Worm (Caenorhabditis elegans) whole organism, late embryonic: ENCODE measurements around the gene srlf-18.

Experiments used
- C08G9.2 ChIP-seq: sonication (generic microtip); optimal IDR thresholded peaks from 2 replicates; lab custom pipeline; 2016; ENCODE audit warnings: mild to moderate bottlenecking, missing genetic modification characterization, moderate library complexity, missing compliant biosample characterization
- C38D4.7 ChIP-seq: fragments of 200-800 bp; sonication (Bioruptor generic); optimal IDR thresholded peaks from 2 replicates; lab custom pipeline; 2018; ENCODE audit warnings: mild to moderate bottlenecking, missing genetic modification characterization, moderate library complexity, missing compliant biosample characterization
- F13H6.1 ChIP-seq: sonication (generic microtip); optimal IDR thresholded peaks from 2 replicates; lab custom pipeline; 2016; ENCODE audit warnings: missing genetic modification characterization, missing compliant biosample characterization
- K02D7.2 ChIP-seq: sonication (generic microtip); optimal IDR thresholded peaks from 2 replicates; lab custom pipeline; 2017; ENCODE audit warnings: mild to moderate bottlenecking, missing genetic modification characterization, missing compliant biosample characterization
- Y22D7AL.16 ChIP-seq: sonication (generic microtip); optimal IDR thresholded peaks from 2 replicates; lab custom pipeline; 2016; ENCODE audit warnings: missing genetic modification characterization, missing compliant biosample characterization
- ama-1 ChIP-seq: fragments of 150-350 bp; optimal IDR thresholded peaks from 2 replicates; lab custom pipeline; 2014
- ceh-18 ChIP-seq: sonication (generic microtip); optimal IDR thresholded peaks from 2 replicates; lab custom pipeline; 2016; ENCODE audit warnings: missing genetic modification characterization, missing compliant biosample characterization
- ceh-19 ChIP-seq: fragments of 200-800 bp; sonication (Bioruptor generic); optimal IDR thresholded peaks from 2 replicates; lab custom pipeline; 2018; ENCODE audit warnings: mild to moderate bottlenecking, missing genetic modification characterization, missing compliant biosample characterization
- ceh-30 ChIP-seq: fragments of 150-350 bp; optimal IDR thresholded peaks from 2 replicates; lab custom pipeline; 2014; ENCODE audit warnings: missing biosample characterization, missing genetic modification characterization
- ceh-31 ChIP-seq: sonication (generic microtip); optimal IDR thresholded peaks from 2 replicates; lab custom pipeline; 2016; ENCODE audit warnings: missing genetic modification characterization, missing compliant biosample characterization
- ceh-34 ChIP-seq: sonication (generic microtip); optimal IDR thresholded peaks from 2 replicates; lab custom pipeline; 2016; ENCODE audit warnings: mild to moderate bottlenecking, missing genetic modification characterization, missing compliant biosample characterization
- ceh-9 ChIP-seq: sonication (generic microtip); optimal IDR thresholded peaks from 2 replicates; lab custom pipeline; 2016; ENCODE audit warnings: mild to moderate bottlenecking, missing genetic modification characterization, inconsistent platforms, missing compliant biosample characterization
- che-1 ChIP-seq: sonication (generic microtip); optimal IDR thresholded peaks from 2 replicates; lab custom pipeline; 2016; ENCODE audit warnings: mild to moderate bottlenecking, missing genetic modification characterization, missing compliant biosample characterization
- dmd-4 ChIP-seq: sonication (generic microtip); optimal IDR thresholded peaks from 2 replicates; lab custom pipeline; 2016; ENCODE audit warnings: borderline replicate concordance, missing genetic modification characterization, missing compliant biosample characterization
- elt-2 ChIP-seq: sonication (generic microtip); optimal IDR thresholded peaks from 2 replicates; lab custom pipeline; 2016; ENCODE audit warnings: missing genetic modification reagents, missing genetic modification characterization, missing compliant biosample characterization
- fax-1 ChIP-seq: sonication (generic microtip); optimal IDR thresholded peaks from 2 replicates; lab custom pipeline; 2016; ENCODE audit warnings: missing genotype, missing genetic modification characterization, missing compliant biosample characterization
- fkh-10 ChIP-seq: fragments of 150-350 bp; optimal IDR thresholded peaks from 2 replicates; lab custom pipeline; 2014; ENCODE audit warnings: missing biosample characterization, missing genetic modification reagents, missing genetic modification characterization
- fkh-6 ChIP-seq: sonication (generic microtip); optimal IDR thresholded peaks from 2 replicates; lab custom pipeline; 2016; ENCODE audit warnings: missing genetic modification characterization, missing compliant biosample characterization
- hlh-13 ChIP-seq: fragments of 200-800 bp; sonication (Bioruptor generic); optimal IDR thresholded peaks from 2 replicates; lab custom pipeline; 2018; ENCODE audit warnings: mild to moderate bottlenecking, missing genetic modification characterization, missing compliant biosample characterization
- hlh-8 ChIP-seq: sonication (generic microtip); optimal IDR thresholded peaks from 2 replicates; lab custom pipeline; 2016; ENCODE audit warnings: missing genotype, missing genetic modification characterization, missing compliant biosample characterization
- mec-3 ChIP-seq: sonication (generic microtip); optimal IDR thresholded peaks from 2 replicates; lab custom pipeline; 2016; ENCODE audit warnings: borderline replicate concordance, missing genetic modification characterization, missing compliant biosample characterization
- nfya-1 ChIP-seq: sonication (generic microtip); optimal IDR thresholded peaks from 2 replicates; lab custom pipeline; 2017; ENCODE audit warnings: missing genetic modification characterization, mild to moderate bottlenecking, missing compliant biosample characterization, antibody characterized with exemption, moderate library complexity
- nhr-11 ChIP-seq: fragments of 150-350 bp; optimal IDR thresholded peaks from 2 replicates; lab custom pipeline; 2014; ENCODE audit warnings: missing biosample characterization, missing genetic modification characterization
- npax-4 ChIP-seq: sonication (generic microtip); optimal IDR thresholded peaks from 2 replicates; lab custom pipeline; 2016; ENCODE audit warnings: missing genetic modification characterization, missing compliant biosample characterization
- pag-3 ChIP-seq: sonication (generic microtip); optimal IDR thresholded peaks from 2 replicates; lab custom pipeline; 2016; ENCODE audit warnings: missing compliant biosample characterization, missing genetic modification characterization, borderline replicate concordance
- pax-1 ChIP-seq: fragments of 150-350 bp; optimal IDR thresholded peaks from 2 replicates; lab custom pipeline; 2014; ENCODE audit warnings: missing biosample characterization, missing genetic modification characterization
- pha-2 ChIP-seq: sonication (generic microtip); optimal IDR thresholded peaks from 2 replicates; lab custom pipeline; 2017; ENCODE audit warnings: mild to moderate bottlenecking, missing genetic modification characterization, missing compliant biosample characterization
- pha-4 ChIP-seq: fragments of 150-350 bp; optimal IDR thresholded peaks from 2 replicates; lab custom pipeline; 2018; ENCODE audit warnings: missing biosample characterization, missing genetic modification reagents, missing genetic modification characterization
- pros-1 ChIP-seq: fragments of 150-350 bp; optimal IDR thresholded peaks from 2 replicates; lab custom pipeline; 2014; ENCODE audit warnings: missing biosample characterization, missing genetic modification reagents, missing genetic modification characterization
- rnt-1 ChIP-seq: sonication (generic microtip); optimal IDR thresholded peaks from 2 replicates; lab custom pipeline; 2016; ENCODE audit warnings: missing genetic modification characterization, missing compliant biosample characterization
- syd-9 ChIP-seq: sonication (generic microtip); optimal IDR thresholded peaks from 2 replicates; lab custom pipeline; 2016; ENCODE audit warnings: mild to moderate bottlenecking, missing genetic modification characterization, moderate library complexity, missing compliant biosample characterization
- tbx-2 ChIP-seq: sonication (generic microtip); optimal IDR thresholded peaks from 2 replicates; lab custom pipeline; 2016; ENCODE audit warnings: missing genetic modification characterization, missing compliant biosample characterization
- tbx-7 ChIP-seq: sonication (generic microtip); optimal IDR thresholded peaks from 2 replicates; lab custom pipeline; 2016; ENCODE audit warnings: missing genotype, missing genetic modification characterization, missing compliant biosample characterization
- ttx-3 ChIP-seq: sonication (generic microtip); optimal IDR thresholded peaks from 2 replicates; lab custom pipeline; 2016; ENCODE audit warnings: missing genetic modification reagents, missing genetic modification characterization, missing compliant biosample characterization
- unc-42 ChIP-seq: sonication (generic microtip); optimal IDR thresholded peaks from 2 replicates; lab custom pipeline; 2016; ENCODE audit warnings: missing genotype, missing genetic modification characterization, missing compliant biosample characterization
- unc-55 ChIP-seq: sonication (generic microtip); optimal IDR thresholded peaks from 2 replicates; lab custom pipeline; 2017; ENCODE audit warnings: missing biosample characterization, missing genetic modification reagents, missing genetic modification characterization
- unc-86 ChIP-seq: sonication (generic microtip); optimal IDR thresholded peaks from 2 replicates; lab custom pipeline; 2016; ENCODE audit warnings: missing genetic modification characterization, missing compliant biosample characterization
- ztf-16 ChIP-seq: sonication (generic microtip); optimal IDR thresholded peaks from 2 replicates; lab custom pipeline; 2017; ENCODE audit warnings: missing genetic modification characterization, missing compliant biosample characterization

Gene srlf-18

ce11 chrIV:11067003-11067402, 34.3 kb downstream of the srlf-18 start, which contains the start of gene ttr-17:
ttr-17 (minus strand) TSS chrIV:11067026.
- TF ChIP-seq hlh-8 (tag; lab: Kevin White, UChicago) (no peak), unc-42 (tag; lab: Kevin White, UChicago) (no peak), C08G9.2 (tag; lab: Kevin White, UChicago) (no peak), ztf-16 (tag; lab: Kevin White, UChicago) (no peak), fkh-6 (tag; lab: Kevin White, UChicago) (no peak), elt-2 (tag; lab: Kevin White, UChicago) (no peak), ceh-18 (tag; lab: Kevin White, UChicago) (peak; percentile 51)

DNA sequence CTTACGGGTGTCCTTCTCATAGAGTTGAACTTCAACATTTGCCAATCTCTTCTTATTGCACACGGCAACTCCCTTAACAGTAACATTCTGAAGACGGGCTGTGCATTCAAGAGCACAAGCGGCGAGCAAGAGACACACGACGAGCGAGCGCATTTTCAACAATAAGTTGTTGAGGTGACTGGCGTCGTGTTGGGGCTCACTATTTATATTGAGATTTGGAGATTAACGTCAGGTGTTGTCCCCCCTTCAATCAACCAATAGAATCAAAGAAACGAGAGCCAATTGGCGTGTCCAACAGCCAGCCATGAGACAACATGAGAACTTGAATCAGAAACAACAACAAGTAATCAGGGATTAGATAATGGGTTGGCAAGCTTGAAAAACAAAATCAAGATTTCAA, 37.3 kb downstream of the srlf-18 start, which contains the start of gene ttr-16:
ttr-16 (minus strand) TSS at position 176 of the 400 bp plus-strand sequence.
- TF ChIP-seq nfya-1 (tag; lab: Kevin White, UChicago) (peak; percentile 77), ceh-18 (tag; lab: Kevin White, UChicago) (peak; percentile 30), fax-1 (tag; lab: Kevin White, UChicago) (no peak), unc-55 (GFP tag; lab: Kevin White, UChicago) (peak; percentile 88), ttx-3 (tag; lab: Kevin White, UChicago) (no peak), npax-4 (no peak)
- TF ChIP-seq, all 69 proteins: peak for 3

ce11 chrIV:11062984-11063613, 38.2 kb downstream of the srlf-18 start:
- no peak for TF ChIP-seq unc-86 (tag; lab: Kevin White, UChicago)
- TF ChIP-seq unc-42 (tag; lab: Kevin White, UChicago): no peak
- TF ChIP-seq pax-1 (tag; lab: Kevin White, UChicago): no peak
- no peak for TF ChIP-seq Y22D7AL.16 (tag; lab: Kevin White, UChicago)
- TF ChIP-seq syd-9 (tag; lab: Kevin White, UChicago): no peak
- no peak for TF ChIP-seq hlh-13 (GFP tag; lab: Kevin White, UChicago)
- no peak for TF ChIP-seq nfya-1 (tag; lab: Kevin White, UChicago)

DNA sequence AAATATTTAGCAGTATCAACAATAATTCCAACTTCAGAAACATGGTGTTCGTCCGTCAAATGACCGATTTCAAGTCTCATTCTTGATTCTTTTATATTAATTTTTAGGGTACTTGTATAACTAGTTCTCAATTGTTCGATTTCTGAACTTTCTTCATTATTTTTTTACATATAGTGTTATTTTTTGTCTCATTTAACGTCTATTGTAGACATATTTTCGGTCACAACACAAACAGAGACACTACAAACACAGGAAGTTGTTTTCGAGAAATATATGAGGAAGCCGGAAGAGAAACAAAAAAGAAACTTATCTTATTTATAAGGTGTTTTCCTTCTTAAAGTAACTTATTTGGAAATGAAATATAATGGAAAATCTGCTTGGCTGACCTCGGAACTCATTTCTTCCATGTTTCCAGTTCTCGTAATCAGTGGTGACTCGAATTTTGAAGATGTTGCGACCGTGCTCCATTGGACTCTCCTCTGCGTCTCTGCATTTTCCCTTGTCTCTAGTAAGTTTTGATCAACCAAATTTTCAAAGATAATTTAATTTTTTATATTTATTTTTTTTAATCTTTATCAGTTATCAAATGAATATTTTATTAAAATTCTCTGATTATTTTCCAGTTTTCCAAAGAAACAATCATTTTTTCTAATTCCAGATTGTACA, 47.5 kb downstream of the srlf-18 start, which contains the start of the genes F36H1.12 and lin-3:
F36H1.12 (minus strand) TSS at position 51 of the 666 bp plus-strand sequence.
lin-3 (plus strand) TSS at position 657 of the 666 bp plus-strand sequence.
- TF ChIP-seq che-1 (tag; lab: Kevin White, UChicago) (no peak), pax-1 (tag; lab: Kevin White, UChicago) (no peak), ceh-19 (GFP tag; lab: Kevin White, UChicago) (no peak), pag-3 (tag; lab: Kevin White, UChicago) (no peak), pha-4 (tag; lab: Kevin White, UChicago) (no peak), ceh-30 (no peak)
- TF ChIP-seq, all 69 proteins: peak for 0

DNA sequence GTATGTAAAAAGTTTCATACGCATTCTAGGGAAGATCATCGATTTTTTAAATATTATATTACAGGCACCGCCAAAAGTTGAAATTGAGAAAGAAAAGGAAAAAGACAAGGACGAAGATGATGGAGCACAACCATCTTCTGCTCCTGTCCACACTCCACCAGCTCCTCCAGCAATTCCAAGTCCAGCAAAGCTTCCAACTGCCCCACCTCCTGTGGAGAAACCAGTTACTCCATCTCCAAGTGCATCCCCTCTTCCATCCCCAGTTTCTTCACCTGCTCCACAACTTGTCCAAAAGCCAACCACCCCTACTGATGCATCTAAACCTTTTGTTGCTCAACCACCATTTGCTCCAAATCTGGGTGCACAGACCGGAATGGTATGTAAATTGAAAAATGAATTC, 49.3 kb downstream of the srlf-18 start:
- no peak for TF ChIP-seq ceh-31 (tag; lab: Kevin White, UChicago)
- TF ChIP-seq rnt-1 (tag; lab: Kevin White, UChicago): no peak
- TF ChIP-seq ceh-34 (tag; lab: Kevin White, UChicago): no peak
- no peak for TF ChIP-seq nhr-11 (tag; lab: Kevin White, UChicago)
- TF ChIP-seq tbx-2 (tag; lab: Kevin White, UChicago): no peak
- no peak for TF ChIP-seq mec-3 (tag; lab: Kevin White, UChicago)
- TF ChIP-seq F13H6.1 (tag; lab: Kevin White, UChicago): no peak
- TF ChIP-seq K02D7.2 (tag; lab: Kevin White, UChicago): no peak
- TF ChIP-seq pha-2 (tag; lab: Kevin White, UChicago): no peak
- TF ChIP-seq dmd-4 (tag; lab: Kevin White, UChicago): no peak
- TF ChIP-seq tbx-7 (tag; lab: Kevin White, UChicago): no peak
- no peak for TF ChIP-seq syd-9 (tag; lab: Kevin White, UChicago)
- TF ChIP-seq ama-1 (lab: Kevin White, UChicago): no peak
- no peak for TF ChIP-seq nfya-1 (tag; lab: Kevin White, UChicago)
- TF ChIP-seq fkh-10 (GFP tag; lab: Kevin White, UChicago): no peak
- TF ChIP-seq pros-1 (tag; lab: Kevin White, UChicago): no peak
- no peak for TF ChIP-seq ceh-9 (tag; lab: Kevin White, UChicago)
- TF ChIP-seq C38D4.7 (GFP tag; lab: Kevin White, UChicago): no peak
